Fruit fly (Drosophila melanogaster): ENCODE data around the gene dos.

dos gene

dm6 chr3L:2582753-2583536 lies 6.3 kb upstream of the dos start (continued):
- TF ChIP-seq gsb (GFP tag; IDR thresholded peaks at IDR 0.05) (no peak), bbx (GFP tag; IDR thresholded peaks at IDR 0.05; ENCODE audit: partially characterized antibody) (no peak), Fer3 (tag; optimal IDR thresholded peaks at IDR 0.05) (peak; percentile 72), CG16863 (GFP tag; optimal IDR thresholded peaks at IDR 0.05) (peak; percentile 78), CG12299 (tag; optimal IDR thresholded peaks at IDR 0.05) (no peak), CG34224 (GFP tag; IDR thresholded peaks at IDR 0.05; ENCODE audit: partially characterized antibody) (no peak), Lhr (GFP tag; optimal IDR thresholded peaks at IDR 0.05) (peak; percentile 43), CG18011 (GFP tag; optimal IDR thresholded peaks at IDR 0.05) (no peak), CG9797 (GFP tag; optimal IDR thresholded peaks at IDR 0.05) (no peak), cwo (GFP tag; optimal IDR thresholded peaks at IDR 0.05) (peak; percentile 52), CG13624 (GFP tag; optimal IDR thresholded peaks at IDR 0.05) (peak; percentile 49), lilli (GFP tag; optimal IDR thresholded peaks at IDR 0.05) (peak; percentile 63), schlank (tag; optimal IDR thresholded peaks at IDR 0.05) (no peak), bcd (GFP tag; optimal IDR thresholded peaks at IDR 0.05) (peak; percentile 70), NFAT (GFP tag; IDR thresholded peaks at IDR 0.05) (no peak), cad (GFP tag; optimal IDR thresholded peaks at IDR 0.05) (no peak), Camta (GFP tag; optimal IDR thresholded peaks at IDR 0.05) (peak; percentile 82), croc (GFP tag; conservative IDR thresholded peaks at IDR 0.05) (peak; percentile 76), CG3847 (GFP tag; IDR thresholded peaks at IDR 0.05) (no peak), vvl (GFP tag; IDR thresholded peaks at IDR 0.05) (peak; percentile 96), Pdp1 (GFP tag; optimal IDR thresholded peaks at IDR 0.05) (peak; percentile 72 to 74), CG15479 (GFP tag; optimal IDR thresholded peaks at IDR 0.05) (no peak), CG1602 (GFP tag; optimal IDR thresholded peaks at IDR 0.05) (peak; percentile 67), knrl (GFP tag; IDR thresholded peaks at IDR 0.05; ENCODE audit: partially characterized antibody) (no peak), da (GFP tag; optimal IDR thresholded peaks at IDR 0.05) (no peak), amos (GFP tag; IDR thresholded peaks at IDR 0.05; ENCODE audit: partially characterized antibody) (no peak), CG4404 (GFP tag; IDR thresholded peaks at IDR 0.05) (peak; percentile 38; the same call in 1 of the 2 replicates), ato (GFP tag; IDR thresholded peaks at IDR 0.05; ENCODE audit: partially characterized antibody) (no peak), ERR (GFP tag; optimal IDR thresholded peaks at IDR 0.05) (no peak), Dip3 (GFP tag; optimal IDR thresholded peaks at IDR 0.05) (no peak), shn (GFP tag; optimal IDR thresholded peaks at IDR 0.05) (peak; percentile 70), stwl (tag; optimal IDR thresholded peaks at IDR 0.05) (peak; percentile 2), gce (GFP tag; IDR thresholded peaks at IDR 0.05) (peak; percentile 76), oc (tag; optimal IDR thresholded peaks at IDR 0.05) (peak; percentile 89), ac (GFP tag; optimal IDR thresholded peaks at IDR 0.05) (peak; percentile 2), Hey (tag; optimal IDR thresholded peaks at IDR 0.05) (no peak), cato (GFP tag; optimal IDR thresholded peaks at IDR 0.05; ENCODE audit: borderline replicate concordance) (peak; percentile 63), CG1832 (GFP tag; optimal IDR thresholded peaks at IDR 0.05) (no peak), CG31224 (GFP tag; IDR thresholded peaks at IDR 0.05) (0 out of 2 replicates have a peak, but pooled peaks have one; percentile 30), Oli (tag; optimal IDR thresholded peaks at IDR 0.05) (peak; percentile 88), grn (GFP tag; optimal IDR thresholded peaks at IDR 0.05) (peak; percentile 12), zf30C (GFP tag; optimal IDR thresholded peaks at IDR 0.05) (peak; percentile 74), Hmx (GFP tag; optimal IDR thresholded peaks at IDR 0.05) (no peak), Doc2 (GFP tag; IDR thresholded peaks at IDR 0.05) (no peak), CG13287 (GFP tag; IDR thresholded peaks at IDR 0.05; ENCODE audit: partially characterized antibody) (no peak), pfk (GFP tag; optimal IDR thresholded peaks at IDR 0.05) (no peak), CG32532 (GFP tag; IDR thresholded peaks at IDR 0.05) (peak; percentile 31; the same call in 1 of the 2 replicates), HLHmδ (GFP tag; optimal IDR thresholded peaks at IDR 0.05) (no peak), trem (tag; optimal IDR thresholded peaks at IDR 0.05) (peak; percentile 79)
